Worm (Caenorhabditis elegans): ENCODE results near the gene nol-56.

Gene nol-56

ce11 chrV:10352928-10353427 is at the start of gene nol-56 (continued):
- TF ChIP-seq dmd-9 (GFP tag; IDR thresholded peaks at IDR 0.05) (0 out of 2 replicates have a peak, but pooled peaks have one; percentile 57), mes-2 (tag; optimal IDR thresholded peaks at IDR 0.05; ENCODE audit: poor library complexity, severe bottlenecking) (peak; percentile 93), hif-1 (tag; optimal IDR thresholded peaks at IDR 0.05) (peak; percentile 10 to 58), ceh-28 (tag; optimal IDR thresholded peaks at IDR 0.05) (no peak), F37D6.2 (tag; optimal IDR thresholded peaks at IDR 0.05) (peak; percentile 47), mdl-1 (tag; optimal IDR thresholded peaks at IDR 0.05) (peak in 1 of 2 experiments; percentile 36), saeg-2 (GFP tag; IDR thresholded peaks at IDR 0.05) (no peak), gei-8 (GFP tag; optimal IDR thresholded peaks at IDR 0.05) (no peak), T26A8.4 (GFP tag; IDR thresholded peaks at IDR 0.05) (no peak), rbr-2 (tag; optimal IDR thresholded peaks at IDR 0.05) (peak; percentile 71), F49E8.2 (tag; optimal IDR thresholded peaks at IDR 0.05; ENCODE audit: borderline replicate concordance) (peak; percentile 11), php-3 (GFP tag; IDR thresholded peaks at IDR 0.05) (no peak), snpc-1.2 (GFP tag; IDR thresholded peaks at IDR 0.05) (no peak), tra-1 (GFP tag; IDR thresholded peaks at IDR 0.05) (no peak), mep-1 (tag; optimal IDR thresholded peaks at IDR 0.05) (peak; percentile 87), lir-3 (tag; optimal IDR thresholded peaks at IDR 0.05) (no peak), ces-1 (GFP tag; optimal IDR thresholded peaks at IDR 0.05) (no peak), nhr-237 (tag; optimal IDR thresholded peaks at IDR 0.05) (no peak), attf-4 (tag; optimal IDR thresholded peaks at IDR 0.05) (no peak), nhr-102 (tag; optimal IDR thresholded peaks at IDR 0.05) (peak; percentile 34), spr-1 (tag; optimal IDR thresholded peaks at IDR 0.05) (peak; percentile 52), nhr-10 (tag; optimal IDR thresholded peaks at IDR 0.05) (no peak), snpc-4 (tag; optimal IDR thresholded peaks at IDR 0.05) (no peak), nhr-76 (tag; optimal IDR thresholded peaks at IDR 0.05) (no peak), fos-1 (tag; optimal IDR thresholded peaks at IDR 0.05) (no peak), ceh-62 (tag; optimal IDR thresholded peaks at IDR 0.05) (no peak), ctbp-1 (GFP tag; IDR thresholded peaks at IDR 0.05) (0 out of 2 replicates have a peak, but pooled peaks have one; percentile 36), ztf-7 (tag; optimal IDR thresholded peaks at IDR 0.05) (peak; percentile 62), aha-1 (tag) (no peak), lsy-2 (tag; optimal IDR thresholded peaks at IDR 0.05) (peak in 1 of 2 experiments; percentile 94), Y105C5A.15 (GFP tag; IDR thresholded peaks at IDR 0.05) (no peak), pha-4 (GFP tag; IDR thresholded peaks at IDR 0.05) (peak; percentile 65; the same call in 1 of the 2 replicates), pha-4 (tag; optimal IDR thresholded peaks at IDR 0.05) (peak; percentile 32), ZK337.2 (GFP tag; IDR thresholded peaks at IDR 0.05) (peak; percentile 74; the same call in 1 of the 2 replicates), mxl-3 (GFP tag; optimal IDR thresholded peaks at IDR 0.05) (no peak), arid-1 (GFP tag; conservative IDR thresholded peaks at IDR 0.05) (no peak), zag-1 (tag; optimal IDR thresholded peaks at IDR 0.05) (no peak), aly-2 (tag; optimal IDR thresholded peaks at IDR 0.05) (no peak), hlh-11 (tag; optimal IDR thresholded peaks at IDR 0.05) (no peak), Y5F2A.4 (GFP tag; optimal IDR thresholded peaks at IDR 0.05) (no peak), Y48G9A.11 (GFP tag; IDR thresholded peaks at IDR 0.05) (no peak), pqm-1 (tag; optimal IDR thresholded peaks at IDR 0.05) (no peak), F10B5.3 (tag; optimal IDR thresholded peaks at IDR 0.05) (no peak), lin-15B (tag; optimal IDR thresholded peaks at IDR 0.05) (no peak), zip-2 (tag; optimal IDR thresholded peaks at IDR 0.05) (no peak), set-16 (GFP tag; IDR thresholded peaks at IDR 0.05) (no peak), F44E2.7 (GFP tag; IDR thresholded peaks at IDR 0.05) (no peak), ceh-82 (tag; optimal IDR thresholded peaks at IDR 0.05) (no peak), D1046.2 (GFP tag; IDR thresholded peaks at IDR 0.05) (no peak), daf-16 (GFP tag; optimal IDR thresholded peaks at IDR 0.05) (peak in 1 of 2 experiments; percentile 4), daf-16 (tag; optimal IDR thresholded peaks at IDR 0.05) (peak; percentile 62), hlh-30 (tag; optimal IDR thresholded peaks at IDR 0.05; ENCODE audit: insufficient read depth) (peak; percentile 71)

Measured in whole organism, L4 larva.